Fruit fly (Drosophila melanogaster) whole organism, prepupa: ENCODE results near the gene CG18281.

Source experiments
- Blimp-1 ChIP-seq: fragments of 200-800 bp; sonication (Bioruptor generic); optimal IDR thresholded peaks from 3 replicates; lab custom pipeline; 2017; ENCODE audit warnings: missing biosample characterization, missing genetic modification characterization, mild to moderate bottlenecking, moderate library complexity, missing genetic modification reagents
- CG10631 ChIP-seq: fragments of 200-800 bp; sonication (Bioruptor generic); optimal IDR thresholded peaks from 2 replicates; lab custom pipeline; 2016; ENCODE audit warnings: missing biosample characterization, missing genetic modification characterization
- CG10669 ChIP-seq: fragments of 200-800 bp; sonication (Bioruptor generic); optimal IDR thresholded peaks from 3 replicates; lab custom pipeline; 2018; ENCODE audit warnings: missing biosample characterization, mild to moderate bottlenecking, missing genetic modification characterization, moderate library complexity
- CG11294 ChIP-seq: fragments of 200-800 bp; sonication (Bioruptor generic); IDR thresholded peaks from 2 replicates; pipeline ENCODE4 v1.3.6; 2022; ENCODE audit warnings: missing biosample characterization, missing genetic modification characterization
- CG15336 ChIP-seq: fragments of 200-800 bp; sonication (Bioruptor generic); IDR thresholded peaks from 2 replicates; pipeline ENCODE4 v1.3.6; 2022; ENCODE audit warnings: missing biosample characterization, missing genetic modification characterization
- CG1621 ChIP-seq: fragments of 200-800 bp; sonication (Bioruptor generic); optimal IDR thresholded peaks from 3 replicates; lab custom pipeline; 2018; ENCODE audit warnings: missing biosample characterization, mild to moderate bottlenecking, missing genetic modification characterization
- CG31627 ChIP-seq: fragments of 200-800 bp; sonication (Bioruptor generic); optimal IDR thresholded peaks from 3 replicates; lab custom pipeline; 2016; ENCODE audit warnings: missing biosample characterization, missing genetic modification characterization
- CG32006 ChIP-seq: fragments of 200-800 bp; sonication (Bioruptor generic); optimal IDR thresholded peaks from 3 replicates; lab custom pipeline; 2017; ENCODE audit warnings: missing biosample characterization, mild to moderate bottlenecking, missing genetic modification characterization
- CG34406 ChIP-seq: fragments of 200-800 bp; sonication (Bioruptor generic); optimal IDR thresholded peaks from 3 replicates; lab custom pipeline; 2016; ENCODE audit warnings: missing biosample characterization, missing genetic modification characterization
- CG3919 ChIP-seq: fragments of 200-800 bp; sonication (Bioruptor generic); optimal IDR thresholded peaks from 3 replicates; lab custom pipeline; 2016; ENCODE audit warnings: missing biosample characterization, missing genetic modification characterization
- CG4318 ChIP-seq: fragments of 200-800 bp; sonication (Bioruptor generic); optimal IDR thresholded peaks from 3 replicates; lab custom pipeline; 2017; ENCODE audit warnings: missing biosample characterization, mild to moderate bottlenecking, missing genetic modification characterization
- CG6163 ChIP-seq: fragments of 200-800 bp; sonication (Bioruptor generic); IDR thresholded peaks from 3 replicates; pipeline ENCODE4 v1.3.6; 2022; ENCODE audit warnings: missing biosample characterization, missing genetic modification characterization
- CG6276 ChIP-seq: fragments of 200-800 bp; sonication (Bioruptor generic); optimal IDR thresholded peaks from 2 replicates; lab custom pipeline; 2017; ENCODE audit warnings: missing biosample characterization, mild to moderate bottlenecking, missing genetic modification characterization
- CG6792 ChIP-seq: fragments of 200-800 bp; sonication (Bioruptor generic); optimal IDR thresholded peaks from 3 replicates; lab custom pipeline; 2016; ENCODE audit warnings: missing biosample characterization, missing genetic modification characterization
- CG6854 ChIP-seq: fragments of 200-800 bp; sonication (Bioruptor generic); optimal IDR thresholded peaks from 2 replicates; lab custom pipeline; 2017; ENCODE audit warnings: missing biosample characterization, mild to moderate bottlenecking, missing genetic modification characterization
- CG7368 ChIP-seq: fragments of 200-800 bp; sonication (Bioruptor generic); optimal IDR thresholded peaks from 3 replicates; lab custom pipeline; 2016; ENCODE audit warnings: missing biosample characterization, missing genetic modification characterization
- CG8119 ChIP-seq: fragments of 200-800 bp; sonication (Bioruptor generic); IDR thresholded peaks from 3 replicates; pipeline ENCODE4 v1.3.6; 2022; ENCODE audit warnings: missing biosample characterization, missing genetic modification characterization
- CG8319 ChIP-seq: fragments of 200-800 bp; sonication (Bioruptor generic); optimal IDR thresholded peaks from 3 replicates; lab custom pipeline; 2016; ENCODE audit warnings: missing biosample characterization, missing genetic modification characterization
- CG8632 ChIP-seq: fragments of 200-800 bp; sonication (Bioruptor generic); optimal IDR thresholded peaks from 3 replicates; lab custom pipeline; 2016; ENCODE audit warnings: missing biosample characterization, missing genetic modification characterization
- CG9139 ChIP-seq: fragments of 200-800 bp; sonication (Bioruptor generic); optimal IDR thresholded peaks from 3 replicates; lab custom pipeline; 2017; ENCODE audit warnings: missing biosample characterization, mild to moderate bottlenecking, missing genetic modification characterization
- Eip78C ChIP-seq: fragments of 200-800 bp; sonication (Bioruptor generic); peaks from one replicate; lab custom pipeline; 2016; ENCODE audit warnings: missing biosample characterization, missing genetic modification characterization
- Eip93F ChIP-seq: fragments of 200-800 bp; sonication (Bioruptor generic); optimal IDR thresholded peaks from 2 replicates; lab custom pipeline; 2016; ENCODE audit warnings: missing biosample characterization, mild to moderate bottlenecking, missing genetic modification characterization
- Ets21C ChIP-seq: fragments of 200-800 bp; sonication (Bioruptor generic); optimal IDR thresholded peaks from 3 replicates; lab custom pipeline; 2016; ENCODE audit warnings: missing biosample characterization, missing genetic modification characterization
- Gug ChIP-seq: fragments of 200-800 bp; sonication (Bioruptor generic); IDR thresholded peaks from 2 replicates; pipeline ENCODE4 v1.3.6; 2022; ENCODE audit warnings: missing biosample characterization, missing genetic modification characterization
- Hr39 ChIP-seq: fragments of 200-800 bp; sonication (Bioruptor generic); optimal IDR thresholded peaks from 2 replicates; lab custom pipeline; 2016; ENCODE audit warnings: missing biosample characterization, missing genetic modification characterization
- Hr4 ChIP-seq: fragments of 200-800 bp; sonication (Bioruptor generic); optimal IDR thresholded peaks from 3 replicates; lab custom pipeline; 2016; ENCODE audit warnings: missing biosample characterization, missing genetic modification characterization
- Lpt ChIP-seq: fragments of 200-800 bp; sonication (Bioruptor generic); optimal IDR thresholded peaks from 3 replicates; lab custom pipeline; 2016; ENCODE audit warnings: missing biosample characterization, missing genetic modification characterization
- OdsH ChIP-seq: fragments of 200-800 bp; sonication (Bioruptor generic); optimal IDR thresholded peaks from 3 replicates; lab custom pipeline; 2016; ENCODE audit warnings: missing biosample characterization, missing genetic modification characterization
- Sox102F ChIP-seq: fragments of 200-800 bp; sonication (Bioruptor generic); optimal IDR thresholded peaks from 2 replicates; lab custom pipeline; 2016; ENCODE audit warnings: missing biosample characterization, mild to moderate bottlenecking, missing genetic modification characterization
- Sox14 ChIP-seq: fragments of 200-800 bp; sonication (Bioruptor generic); optimal IDR thresholded peaks from 3 replicates; lab custom pipeline; 2016; ENCODE audit warnings: missing biosample characterization, missing genetic modification characterization
- Sox15 ChIP-seq: fragments of 200-800 bp; sonication (Bioruptor generic); optimal IDR thresholded peaks from 3 replicates; lab custom pipeline; 2016; ENCODE audit warnings: missing biosample characterization, missing genetic modification characterization
- acj6 ChIP-seq: fragments of 200-800 bp; sonication (Bioruptor generic); optimal IDR thresholded peaks from 3 replicates; lab custom pipeline; 2016; ENCODE audit warnings: missing biosample characterization, missing genetic modification characterization
- cyc ChIP-seq: fragments of 200-800 bp; sonication (Bioruptor generic); optimal IDR thresholded peaks from 3 replicates; lab custom pipeline; 2016; ENCODE audit warnings: missing biosample characterization, missing genetic modification characterization
- dac ChIP-seq: fragments of 200-800 bp; sonication (Bioruptor generic); optimal IDR thresholded peaks from 2 replicates; lab custom pipeline; 2017; ENCODE audit warnings: missing biosample characterization, mild to moderate bottlenecking, missing genetic modification characterization
- eg ChIP-seq: fragments of 200-800 bp; sonication (Bioruptor generic); IDR thresholded peaks from 3 replicates; pipeline ENCODE4 v1.3.6; 2022; ENCODE audit warnings: missing biosample characterization, missing genetic modification characterization
- fd59A ChIP-seq: fragments of 200-800 bp; sonication (Bioruptor generic); optimal IDR thresholded peaks from 2 replicates; lab custom pipeline; 2017; ENCODE audit warnings: missing biosample characterization, mild to moderate bottlenecking, missing genetic modification characterization, missing genetic modification reagents
- fd85E ChIP-seq: fragments of 200-800 bp; sonication (Bioruptor generic); optimal IDR thresholded peaks from 3 replicates; lab custom pipeline; 2016; ENCODE audit warnings: missing biosample characterization, missing genetic modification characterization
- net ChIP-seq: fragments of 200-800 bp; sonication (Bioruptor generic); optimal IDR thresholded peaks from 3 replicates; lab custom pipeline; 2016; ENCODE audit warnings: missing biosample characterization, missing genetic modification characterization
- pdm3 ChIP-seq: fragments of 200-800 bp; sonication (Bioruptor generic); optimal IDR thresholded peaks from 3 replicates; lab custom pipeline; 2016; ENCODE audit warnings: missing biosample characterization, missing genetic modification characterization
- salr ChIP-seq, 2 experiments: fragments of 200-800 bp; sonication (Bioruptor generic); optimal IDR thresholded peaks; 3 replicates each; lab custom pipeline; 2016 to 2018; ENCODE audit warnings: missing biosample characterization in 2 of 2, missing genetic modification characterization in 2 of 2, mild to moderate bottlenecking in 1 of 2
- spab ChIP-seq: fragments of 200-800 bp; sonication (Bioruptor generic); optimal IDR thresholded peaks from 2 replicates; lab custom pipeline; 2017; ENCODE audit warnings: missing biosample characterization, mild to moderate bottlenecking, missing genetic modification characterization, missing genetic modification reagents
- ss ChIP-seq, 2 experiments: fragments of 200-800 bp; sonication (Bioruptor generic); optimal IDR thresholded peaks; 2 replicates in 1 of 2; 3 replicates in 1 of 2; lab custom pipeline; 2017 to 2018; ENCODE audit warnings: mild to moderate bottlenecking in 2 of 2, missing biosample characterization in 2 of 2, missing genetic modification characterization in 2 of 2, moderate library complexity in 1 of 2

The CG18281 gene

DNA sequence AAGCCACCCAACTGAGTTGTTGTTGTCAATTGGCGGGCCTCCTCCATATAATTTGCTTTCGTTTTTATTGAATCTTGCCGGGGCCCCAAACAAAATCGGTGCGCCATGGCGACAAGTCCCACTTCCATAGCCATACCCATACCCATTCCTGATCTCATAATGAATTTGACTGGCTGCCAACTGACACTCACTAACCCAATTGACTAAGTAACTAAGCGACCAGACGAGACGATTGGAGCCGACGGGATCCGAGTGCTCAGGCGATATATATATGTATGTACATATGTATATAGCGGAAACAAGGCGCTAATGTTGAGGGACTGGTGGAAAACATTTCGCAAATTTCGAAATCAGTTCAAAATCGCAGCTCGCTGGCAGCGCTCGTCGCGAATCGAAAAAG is 33.0 kb upstream of the CG18281 start, which contains the start of gene Tdh:
Gene Tdh, plus strand, starts transcription at position 346 of the 400 bp plus-strand sequence.
- TF ChIP-seq Hr4, result no peak
- no peak for TF ChIP-seq eg (GFP tag; lab: Robert Waterston, UW)
- TF ChIP-seq CG10631 (GFP tag; lab: Kevin White, UChicago), result no peak
- no peak for TF ChIP-seq CG7368
- TF ChIP-seq CG6854 (GFP tag; lab: Kevin White, UChicago), result no peak
- TF ChIP-seq CG11294, result no peak
- TF ChIP-seq acj6 (GFP tag; lab: Kevin White, UChicago), result no peak
- no peak for TF ChIP-seq fd85E (GFP tag; lab: Kevin White, UChicago)
- no peak for TF ChIP-seq CG9139 (GFP tag; lab: Kevin White, UChicago)
- no peak for TF ChIP-seq CG31627 (GFP tag; lab: Kevin White, UChicago)
- no peak for TF ChIP-seq Blimp-1 (GFP tag; lab: Kevin White, UChicago)
- no peak for TF ChIP-seq spab (GFP tag; lab: Kevin White, UChicago)
- no peak for TF ChIP-seq Lpt (GFP tag; lab: Kevin White, UChicago)
- no peak for TF ChIP-seq CG8632 (GFP tag; lab: Kevin White, UChicago)
- TF ChIP-seq pdm3, result no peak
- no peak for TF ChIP-seq Ets21C (GFP tag; lab: Kevin White, UChicago)
- TF ChIP-seq cyc (GFP tag; lab: Kevin White, UChicago), result no peak
- TF ChIP-seq CG32006 (GFP tag; lab: Kevin White, UChicago), result no peak

DNA sequence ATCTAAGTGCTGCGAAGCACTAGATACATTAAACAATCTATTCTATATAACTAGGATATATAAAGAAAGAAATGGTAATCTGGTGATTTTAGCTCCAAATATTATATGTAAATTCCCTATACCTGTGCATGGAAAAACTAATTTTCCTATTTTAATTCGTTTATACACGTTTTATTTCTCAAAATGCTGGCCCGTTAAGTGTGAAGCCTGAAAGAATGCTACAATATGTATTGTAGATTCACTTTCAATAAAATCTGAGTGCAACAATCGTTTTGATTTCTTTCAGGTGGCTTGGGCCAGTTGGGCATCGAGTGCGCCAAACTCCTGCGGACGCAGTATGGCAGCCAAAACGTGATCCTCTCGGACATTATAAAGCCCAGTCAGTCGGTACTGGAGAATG is 32.2 kb upstream of the CG18281 start:
- TF ChIP-seq Sox102F (no peak), Blimp-1 (GFP tag; lab: Kevin White, UChicago) (peak; percentile 49)

DNA sequence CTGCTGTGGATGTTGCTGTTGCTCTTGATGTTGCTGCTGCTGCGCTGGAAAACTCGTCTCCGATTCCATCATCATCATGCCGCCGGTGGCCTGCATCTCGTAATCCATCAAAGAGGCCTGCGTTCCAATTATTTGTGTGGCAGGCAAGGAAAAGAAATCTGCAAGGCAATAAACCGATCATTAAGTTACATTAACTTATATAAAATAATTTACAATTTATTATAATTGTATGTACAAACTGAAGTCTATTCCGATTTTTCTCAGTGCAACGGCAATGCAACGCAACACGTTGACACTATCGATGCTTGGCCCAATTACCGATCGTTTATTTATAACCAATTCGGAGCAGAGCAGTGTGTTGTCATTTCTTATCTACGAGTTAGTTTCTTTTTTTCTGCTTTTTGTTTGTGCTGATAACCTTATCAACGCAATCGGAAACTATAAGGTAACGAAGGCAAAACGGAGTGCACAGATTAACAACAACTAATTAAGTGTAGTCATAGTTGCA is 28.6 kb upstream of the CG18281 start:
- TF ChIP-seq Sox15 (GFP tag; lab: Kevin White, UChicago) (no peak), ss (GFP tag; optimal IDR thresholded peaks at IDR 0.05; lab: Kevin White, UChicago) (no peak), CG3919 (GFP tag; lab: Kevin White, UChicago) (peak; percentile 47), CG8319 (GFP tag; lab: Kevin White, UChicago) (no peak), salr (GFP tag; optimal IDR thresholded peaks at IDR 0.05; lab: Kevin White, UChicago) (peak in 1 of 2 experiments; percentile 42), CG8632 (GFP tag; lab: Kevin White, UChicago) (peak; percentile 24), Sox14 (GFP tag; lab: Kevin White, UChicago) (no peak), acj6 (GFP tag; lab: Kevin White, UChicago) (peak; percentile 8), CG31627 (GFP tag; lab: Kevin White, UChicago) (no peak), Gug (GFP tag; lab: Robert Waterston, UW) (peak; percentile 48), fd59A (GFP tag; lab: Kevin White, UChicago) (peak; percentile 37), net (GFP tag; lab: Kevin White, UChicago) (peak; percentile 47), Hr4 (no peak), CG8119 (GFP tag; lab: Robert Waterston, UW) (peak; percentile 49; the same call in 2 of the 3 replicates), CG7368 (peak; percentile 22), CG4318 (GFP tag; lab: Kevin White, UChicago) (peak; percentile 6), dac (GFP tag; lab: Kevin White, UChicago) (peak; percentile 12), CG15336 (GFP tag; lab: Robert Waterston, UW) (peak; percentile 76), CG34406 (GFP tag; lab: Kevin White, UChicago) (no peak), CG6276 (GFP tag; lab: Kevin White, UChicago) (peak; percentile 50), Eip78C (GFP tag; lab: Kevin White, UChicago) (peak; percentile 75), CG11294 (peak; percentile 49; the same call in 1 of the 2 replicates), Eip93F (GFP tag; lab: Kevin White, UChicago) (no peak), CG32006 (GFP tag; lab: Kevin White, UChicago) (peak; percentile 68), Hr39 (GFP tag; lab: Kevin White, UChicago) (no peak), OdsH (GFP tag; lab: Kevin White, UChicago) (peak; percentile 39), CG6163 (peak; percentile 81), Lpt (GFP tag; lab: Kevin White, UChicago) (peak; percentile 1), CG1621 (tag; lab: Kevin White, UChicago) (no peak), CG10669 (peak; percentile 38), eg (GFP tag; lab: Robert Waterston, UW) (peak; percentile 82), CG6792 (peak; percentile 9)
